Fruit fly (Drosophila melanogaster) whole organism, prepupa: ENCODE data around the gene EMC5.

Experiments
- CG10631 ChIP-seq: fragments of 200-800 bp; sonication (Bioruptor generic); optimal IDR thresholded peaks from 2 replicates; lab custom pipeline; 2016; ENCODE audit warnings: missing biosample characterization, missing genetic modification characterization
- CG10669 ChIP-seq: fragments of 200-800 bp; sonication (Bioruptor generic); optimal IDR thresholded peaks from 3 replicates; lab custom pipeline; 2018; ENCODE audit warnings: missing biosample characterization, mild to moderate bottlenecking, missing genetic modification characterization, moderate library complexity
- CG11762 ChIP-seq: fragments of 200-800 bp; sonication (Bioruptor generic); optimal IDR thresholded peaks from 3 replicates; lab custom pipeline; 2016; ENCODE audit warnings: missing biosample characterization, missing genetic modification characterization; ENCODE audit not compliant: insufficient read depth
- CG15336 ChIP-seq: fragments of 200-800 bp; sonication (Bioruptor generic); IDR thresholded peaks from 2 replicates; pipeline ENCODE4 v1.3.6; 2022; ENCODE audit warnings: missing biosample characterization, missing genetic modification characterization
- CG16779 ChIP-seq: fragments of 200-800 bp; sonication (Bioruptor generic); optimal IDR thresholded peaks from 3 replicates; lab custom pipeline; 2017; ENCODE audit warnings: missing biosample characterization, mild to moderate bottlenecking, missing genetic modification characterization
- CG3032 ChIP-seq: fragments of 200-800 bp; optimal IDR thresholded peaks from 2 replicates; lab custom pipeline; 2019; ENCODE audit warnings: missing biosample characterization, mild to moderate bottlenecking, missing genetic modification characterization, moderate library complexity
- CG31627 ChIP-seq: fragments of 200-800 bp; sonication (Bioruptor generic); optimal IDR thresholded peaks from 3 replicates; lab custom pipeline; 2016; ENCODE audit warnings: missing biosample characterization, missing genetic modification characterization
- CG32006 ChIP-seq: fragments of 200-800 bp; sonication (Bioruptor generic); optimal IDR thresholded peaks from 3 replicates; lab custom pipeline; 2017; ENCODE audit warnings: missing biosample characterization, mild to moderate bottlenecking, missing genetic modification characterization
- CG34406 ChIP-seq: fragments of 200-800 bp; sonication (Bioruptor generic); optimal IDR thresholded peaks from 3 replicates; lab custom pipeline; 2016; ENCODE audit warnings: missing biosample characterization, missing genetic modification characterization
- CG4318 ChIP-seq: fragments of 200-800 bp; sonication (Bioruptor generic); optimal IDR thresholded peaks from 3 replicates; lab custom pipeline; 2017; ENCODE audit warnings: missing biosample characterization, mild to moderate bottlenecking, missing genetic modification characterization
- CG6163 ChIP-seq: fragments of 200-800 bp; sonication (Bioruptor generic); IDR thresholded peaks from 3 replicates; pipeline ENCODE4 v1.3.6; 2022; ENCODE audit warnings: missing biosample characterization, missing genetic modification characterization
- CG6276 ChIP-seq: fragments of 200-800 bp; sonication (Bioruptor generic); optimal IDR thresholded peaks from 2 replicates; lab custom pipeline; 2017; ENCODE audit warnings: missing biosample characterization, mild to moderate bottlenecking, missing genetic modification characterization
- CG6792 ChIP-seq: fragments of 200-800 bp; sonication (Bioruptor generic); optimal IDR thresholded peaks from 3 replicates; lab custom pipeline; 2016; ENCODE audit warnings: missing biosample characterization, missing genetic modification characterization
- CG6808 ChIP-seq: fragments of 200-800 bp; sonication (Bioruptor generic); optimal IDR thresholded peaks from 3 replicates; lab custom pipeline; 2017; ENCODE audit warnings: missing biosample characterization, missing genetic modification characterization, mild to moderate bottlenecking, moderate library complexity, missing genetic modification reagents
- CG6854 ChIP-seq: fragments of 200-800 bp; sonication (Bioruptor generic); optimal IDR thresholded peaks from 2 replicates; lab custom pipeline; 2017; ENCODE audit warnings: missing biosample characterization, mild to moderate bottlenecking, missing genetic modification characterization
- CG7368 ChIP-seq: fragments of 200-800 bp; sonication (Bioruptor generic); optimal IDR thresholded peaks from 3 replicates; lab custom pipeline; 2016; ENCODE audit warnings: missing biosample characterization, missing genetic modification characterization
- CG8119 ChIP-seq: fragments of 200-800 bp; sonication (Bioruptor generic); IDR thresholded peaks from 3 replicates; pipeline ENCODE4 v1.3.6; 2022; ENCODE audit warnings: missing biosample characterization, missing genetic modification characterization
- CG8319 ChIP-seq: fragments of 200-800 bp; sonication (Bioruptor generic); optimal IDR thresholded peaks from 3 replicates; lab custom pipeline; 2016; ENCODE audit warnings: missing biosample characterization, missing genetic modification characterization
- CG8632 ChIP-seq: fragments of 200-800 bp; sonication (Bioruptor generic); optimal IDR thresholded peaks from 3 replicates; lab custom pipeline; 2016; ENCODE audit warnings: missing biosample characterization, missing genetic modification characterization
- Eip78C ChIP-seq: fragments of 200-800 bp; sonication (Bioruptor generic); peaks from one replicate; lab custom pipeline; 2016; ENCODE audit warnings: missing biosample characterization, missing genetic modification characterization
- Eip93F ChIP-seq: fragments of 200-800 bp; sonication (Bioruptor generic); optimal IDR thresholded peaks from 2 replicates; lab custom pipeline; 2016; ENCODE audit warnings: missing biosample characterization, mild to moderate bottlenecking, missing genetic modification characterization
- Ets21C ChIP-seq: fragments of 200-800 bp; sonication (Bioruptor generic); optimal IDR thresholded peaks from 3 replicates; lab custom pipeline; 2016; ENCODE audit warnings: missing biosample characterization, missing genetic modification characterization
- Ets96B ChIP-seq: fragments of 200-800 bp; optimal IDR thresholded peaks from 2 replicates; lab custom pipeline; 2019; ENCODE audit warnings: missing biosample characterization, mild to moderate bottlenecking, missing genetic modification characterization, moderate library complexity
- Gug ChIP-seq: fragments of 200-800 bp; sonication (Bioruptor generic); IDR thresholded peaks from 2 replicates; pipeline ENCODE4 v1.3.6; 2022; ENCODE audit warnings: missing biosample characterization, missing genetic modification characterization
- Hr38 ChIP-seq: sonication (Bioruptor generic); optimal IDR thresholded peaks from 2 replicates; lab custom pipeline; 2016; ENCODE audit warnings: missing biosample characterization, missing genetic modification characterization
- Hr39 ChIP-seq: fragments of 200-800 bp; sonication (Bioruptor generic); optimal IDR thresholded peaks from 2 replicates; lab custom pipeline; 2016; ENCODE audit warnings: missing biosample characterization, missing genetic modification characterization
- Hr4 ChIP-seq: fragments of 200-800 bp; sonication (Bioruptor generic); optimal IDR thresholded peaks from 3 replicates; lab custom pipeline; 2016; ENCODE audit warnings: missing biosample characterization, missing genetic modification characterization
- Lpt ChIP-seq: fragments of 200-800 bp; sonication (Bioruptor generic); optimal IDR thresholded peaks from 3 replicates; lab custom pipeline; 2016; ENCODE audit warnings: missing biosample characterization, missing genetic modification characterization
- Met ChIP-seq: fragments of 200-800 bp; sonication (Bioruptor generic); optimal IDR thresholded peaks from 3 replicates; lab custom pipeline; 2016; ENCODE audit warnings: missing biosample characterization, missing genetic modification characterization
- Smox ChIP-seq: fragments of 200-800 bp; sonication (Bioruptor generic); optimal IDR thresholded peaks from 3 replicates; lab custom pipeline; 2016; ENCODE audit warnings: missing biosample characterization, missing genetic modification characterization
- Sox102F ChIP-seq: fragments of 200-800 bp; sonication (Bioruptor generic); optimal IDR thresholded peaks from 2 replicates; lab custom pipeline; 2016; ENCODE audit warnings: missing biosample characterization, mild to moderate bottlenecking, missing genetic modification characterization
- Sox14 ChIP-seq: fragments of 200-800 bp; sonication (Bioruptor generic); optimal IDR thresholded peaks from 3 replicates; lab custom pipeline; 2016; ENCODE audit warnings: missing biosample characterization, missing genetic modification characterization
- acj6 ChIP-seq: fragments of 200-800 bp; sonication (Bioruptor generic); optimal IDR thresholded peaks from 3 replicates; lab custom pipeline; 2016; ENCODE audit warnings: missing biosample characterization, missing genetic modification characterization
- cyc ChIP-seq: fragments of 200-800 bp; sonication (Bioruptor generic); optimal IDR thresholded peaks from 3 replicates; lab custom pipeline; 2016; ENCODE audit warnings: missing biosample characterization, missing genetic modification characterization
- dac ChIP-seq: fragments of 200-800 bp; sonication (Bioruptor generic); optimal IDR thresholded peaks from 2 replicates; lab custom pipeline; 2017; ENCODE audit warnings: missing biosample characterization, mild to moderate bottlenecking, missing genetic modification characterization
- dsx ChIP-seq: fragments of 200-800 bp; optimal IDR thresholded peaks from 3 replicates; lab custom pipeline; 2019; ENCODE audit warnings: missing biosample characterization, mild to moderate bottlenecking, missing genetic modification characterization, moderate library complexity; ENCODE audit not compliant: poor library complexity, severe bottlenecking
- eg ChIP-seq: fragments of 200-800 bp; sonication (Bioruptor generic); IDR thresholded peaks from 3 replicates; pipeline ENCODE4 v1.3.6; 2022; ENCODE audit warnings: missing biosample characterization, missing genetic modification characterization
- esn ChIP-seq: fragments of 200-800 bp; sonication (Bioruptor generic); optimal IDR thresholded peaks from 2 replicates; lab custom pipeline; 2016; ENCODE audit warnings: missing biosample characterization, mild to moderate bottlenecking, missing genetic modification characterization, moderate library complexity
- fd59A ChIP-seq: fragments of 200-800 bp; sonication (Bioruptor generic); optimal IDR thresholded peaks from 2 replicates; lab custom pipeline; 2017; ENCODE audit warnings: missing biosample characterization, mild to moderate bottlenecking, missing genetic modification characterization, missing genetic modification reagents
- lz ChIP-seq: fragments of 200-800 bp; sonication (Bioruptor generic); optimal IDR thresholded peaks from 3 replicates; lab custom pipeline; 2016; ENCODE audit warnings: missing biosample characterization, missing genetic modification characterization
- pdm3 ChIP-seq: fragments of 200-800 bp; sonication (Bioruptor generic); optimal IDR thresholded peaks from 3 replicates; lab custom pipeline; 2016; ENCODE audit warnings: missing biosample characterization, missing genetic modification characterization
- spab ChIP-seq: fragments of 200-800 bp; sonication (Bioruptor generic); optimal IDR thresholded peaks from 2 replicates; lab custom pipeline; 2017; ENCODE audit warnings: missing biosample characterization, mild to moderate bottlenecking, missing genetic modification characterization, missing genetic modification reagents
- svp ChIP-seq: fragments of 200-800 bp; sonication (Bioruptor generic); peaks from one replicate; lab custom pipeline; 2016; ENCODE audit warnings: missing biosample characterization, missing genetic modification characterization
- vri ChIP-seq: fragments of 200-800 bp; sonication (Bioruptor generic); optimal IDR thresholded peaks from 3 replicates; lab custom pipeline; 2016; ENCODE audit warnings: missing biosample characterization, mild to moderate bottlenecking, missing genetic modification characterization

Gene EMC5

dm6 chr2L:18997148-18997547 lies 9.6 kb downstream of the EMC5 start, which contains the start of gene CG31792:
Gene CG31792, plus strand, starts transcription at chr2L:18997448.
- no peak for TF ChIP-seq acj6 (GFP tag; lab: Kevin White, UChicago)
- TF ChIP-seq CG10669 (GFP tag; lab: Kevin White, UChicago), result no peak
- no peak for TF ChIP-seq CG7368
- no peak for TF ChIP-seq CG3032
- no peak for TF ChIP-seq CG4318
- TF ChIP-seq CG15336 (GFP tag; lab: Robert Waterston, UW), result no peak
- no peak for TF ChIP-seq CG10631 (GFP tag; lab: Kevin White, UChicago)
- no peak for TF ChIP-seq CG8632 (GFP tag; lab: Kevin White, UChicago)
- TF ChIP-seq Lpt (GFP tag; lab: Kevin White, UChicago), result no peak
- TF ChIP-seq esn (GFP tag; lab: Kevin White, UChicago), result no peak
- no peak for TF ChIP-seq CG11762 (GFP tag; lab: Kevin White, UChicago)
- no peak for TF ChIP-seq CG6808 (GFP tag; lab: Kevin White, UChicago)
- no peak for TF ChIP-seq svp (GFP tag; lab: Kevin White, UChicago)
- no peak for TF ChIP-seq CG6163 (GFP tag; lab: Robert Waterston, UW)
- TF ChIP-seq vri, result no peak
- TF ChIP-seq pdm3 (GFP tag; lab: Kevin White, UChicago), result no peak
- TF ChIP-seq, all 60 proteins: peak for 0

dm6 chr2L:19002468-19002867 lies 15.0 kb downstream of the EMC5 start:
- TF ChIP-seq Sox102F (no peak), CG7368 (no peak), Lpt (GFP tag; lab: Kevin White, UChicago) (no peak), Ets96B (tag; lab: Kevin White, UChicago) (no peak), esn (GFP tag; lab: Kevin White, UChicago) (no peak), CG6808 (GFP tag; lab: Kevin White, UChicago) (no peak), spab (no peak), dsx (GFP tag; lab: Kevin White, UChicago) (no peak), Hr39 (no peak), fd59A (GFP tag; lab: Kevin White, UChicago) (no peak), Hr4 (GFP tag; lab: Kevin White, UChicago) (no peak), eg (GFP tag; lab: Robert Waterston, UW) (no peak), Sox14 (GFP tag; lab: Kevin White, UChicago) (no peak), dac (GFP tag; lab: Kevin White, UChicago) (no peak), CG4318 (no peak), CG11762 (GFP tag; lab: Kevin White, UChicago) (no peak), cyc (GFP tag; lab: Kevin White, UChicago) (no peak), CG8119 (GFP tag; lab: Robert Waterston, UW) (no peak), CG16779 (tag; lab: Kevin White, UChicago) (no peak)
- TF ChIP-seq, all 60 proteins: peak for 0

- TF ChIP-seq cyc (GFP tag; lab: Kevin White, UChicago), result no peak
- TF ChIP-seq Eip78C (GFP tag; lab: Kevin White, UChicago), result peak; percentile 88
- no peak for TF ChIP-seq Hr39
- TF ChIP-seq Sox102F, result no peak
- TF ChIP-seq CG11762 (GFP tag; lab: Kevin White, UChicago), result peak; percentile 44
- TF ChIP-seq CG8632 (GFP tag; lab: Kevin White, UChicago), result peak; percentile 42
- peak; percentile 22 for TF ChIP-seq CG16779 (tag; lab: Kevin White, UChicago)
- TF ChIP-seq CG6163 (GFP tag; lab: Robert Waterston, UW), result no peak; the same call in 1 of the 3 replicates
- peak; percentile 76 for TF ChIP-seq CG6276 (GFP tag; lab: Kevin White, UChicago)
- TF ChIP-seq CG6792, result peak; percentile 42
- TF ChIP-seq eg (GFP tag; lab: Robert Waterston, UW), result peak; percentile 79
- TF ChIP-seq Smox, result no peak
- TF ChIP-seq CG32006 (GFP tag; lab: Kevin White, UChicago), result peak; percentile 53
- no peak for TF ChIP-seq Hr38 (GFP tag; lab: Kevin White, UChicago)
- peak; percentile 28 for TF ChIP-seq Lpt (GFP tag; lab: Kevin White, UChicago)
- TF ChIP-seq CG34406 (GFP tag; lab: Kevin White, UChicago), result peak; percentile 57
- peak; percentile 35 for TF ChIP-seq CG10669 (GFP tag; lab: Kevin White, UChicago)
- TF ChIP-seq CG3032, result peak; percentile 54
- peak; percentile 58 for TF ChIP-seq vri
- no peak for TF ChIP-seq Ets21C (GFP tag; lab: Kevin White, UChicago)
- no peak for TF ChIP-seq CG7368
- no peak for TF ChIP-seq CG6854
- TF ChIP-seq lz (GFP tag; lab: Kevin White, UChicago), result peak; percentile 26
- no peak for TF ChIP-seq pdm3 (GFP tag; lab: Kevin White, UChicago)
- peak; percentile 24 for TF ChIP-seq spab
- no peak for TF ChIP-seq Sox14 (GFP tag; lab: Kevin White, UChicago)
- TF ChIP-seq Met (GFP tag; lab: Kevin White, UChicago), result peak; percentile 45
- no peak for TF ChIP-seq Eip93F (GFP tag; lab: Kevin White, UChicago)
- no peak for TF ChIP-seq CG31627
- peak; percentile 52; the same call in 1 of the 2 replicates for TF ChIP-seq Gug (GFP tag; lab: Robert Waterston, UW)
- TF ChIP-seq CG15336 (GFP tag; lab: Robert Waterston, UW), result peak; percentile 82
- TF ChIP-seq Ets96B (tag; lab: Kevin White, UChicago), result peak; percentile 60
- TF ChIP-seq CG8319 (GFP tag; lab: Kevin White, UChicago), result no peak
Measured at dm6 chr2L:19002959-19003371, 15.5 kb downstream of the EMC5 start, which contains the start of gene CG31793. Gene CG31793, plus strand, starts transcription at chr2L:19003367.
